Fruit fly (Drosophila melanogaster) whole organism, embryonic: ENCODE measurements around the gene CG11562.

ENCODE experiments used
- Abd-B ChIP-seq: fragments of 200-800 bp; sonication (Bioruptor generic); optimal IDR thresholded peaks from 2 replicates; lab custom pipeline; 2018; ENCODE audit warnings: missing biosample characterization, mild to moderate bottlenecking, missing genetic modification characterization, moderate library complexity
- CG10565 ChIP-seq: fragments of 200-800 bp; sonication (Bioruptor generic); optimal IDR thresholded peaks from 3 replicates; lab custom pipeline; 2016; ENCODE audit warnings: missing biosample characterization, mild to moderate bottlenecking, missing genetic modification characterization
- CG13287 ChIP-seq: fragments of 200-800 bp; sonication (Bioruptor generic); IDR thresholded peaks from 2 replicates; pipeline ENCODE4 v1.3.6; 2022; ENCODE audit warnings: missing biosample characterization, missing genetic modification characterization; ENCODE audit not compliant: partially characterized antibody
- CG13894 ChIP-seq: fragments of 200-800 bp; sonication (Bioruptor generic); optimal IDR thresholded peaks from 3 replicates; lab custom pipeline; 2018; ENCODE audit warnings: missing biosample characterization, mild to moderate bottlenecking, missing genetic modification characterization, moderate library complexity
- CG1529 ChIP-seq: fragments of 200-800 bp; sonication (Bioruptor generic); optimal IDR thresholded peaks from 3 replicates; lab custom pipeline; 2018; ENCODE audit warnings: missing biosample characterization, missing genetic modification characterization
- CG16813 ChIP-seq: fragments of 200-800 bp; sonication (Bioruptor generic); IDR thresholded peaks from 3 replicates; pipeline ENCODE4 v1.3.6; 2022; ENCODE audit warnings: missing biosample characterization, missing genetic modification characterization; ENCODE audit not compliant: partially characterized antibody
- CG18011 ChIP-seq: fragments of 200-800 bp; sonication (Bioruptor generic); optimal IDR thresholded peaks from 2 replicates; lab custom pipeline; 2017; ENCODE audit warnings: missing biosample characterization, missing genetic modification characterization, mild to moderate bottlenecking, moderate library complexity, missing genotype
- CG2116 ChIP-seq: fragments of 200-800 bp; sonication (Bioruptor generic); optimal IDR thresholded peaks from 3 replicates; lab custom pipeline; 2018; ENCODE audit warnings: missing biosample characterization, mild to moderate bottlenecking, missing genetic modification characterization
- CG4360 ChIP-seq: fragments of 200-800 bp; sonication (Bioruptor generic); IDR thresholded peaks from 2 replicates; pipeline ENCODE4 v1.3.6; 2022; ENCODE audit warnings: missing biosample characterization, missing genetic modification characterization
- CG4424 ChIP-seq: fragments of 200-800 bp; sonication (Bioruptor generic); optimal IDR thresholded peaks from 3 replicates; lab custom pipeline; 2016; ENCODE audit warnings: missing biosample characterization, missing genetic modification characterization
- CG6272 ChIP-seq: fragments of 200-800 bp; sonication (Bioruptor generic); IDR thresholded peaks from 2 replicates; pipeline ENCODE4 v1.3.6; 2022; ENCODE audit warnings: missing biosample characterization, missing genetic modification characterization
- CG6654 ChIP-seq: fragments of 200-800 bp; sonication (Bioruptor generic); optimal IDR thresholded peaks from 2 replicates; lab custom pipeline; 2017; ENCODE audit warnings: missing biosample characterization, mild to moderate bottlenecking, missing genetic modification characterization
- CG6765 ChIP-seq: fragments of 200-800 bp; sonication (Bioruptor generic); optimal IDR thresholded peaks from 3 replicates; lab custom pipeline; 2017; ENCODE audit warnings: missing biosample characterization, mild to moderate bottlenecking, missing genetic modification characterization
- CG7556 ChIP-seq: fragments of 200-800 bp; sonication (Bioruptor generic); optimal IDR thresholded peaks from 2 replicates; lab custom pipeline; 2017; ENCODE audit warnings: missing biosample characterization, mild to moderate bottlenecking, missing genetic modification characterization
- CG9215 ChIP-seq: fragments of 200-800 bp; sonication (Bioruptor generic); IDR thresholded peaks from 2 replicates; pipeline ENCODE4 v1.3.6; 2022; ENCODE audit warnings: missing biosample characterization, missing genetic modification characterization
- CoRest ChIP-seq: fragments of 200-800 bp; sonication (Bioruptor generic); optimal IDR thresholded peaks from 3 replicates; lab custom pipeline; 2018; ENCODE audit warnings: missing biosample characterization, mild to moderate bottlenecking, missing genetic modification characterization, moderate library complexity
- Dek ChIP-seq: fragments of 200-800 bp; sonication (Bioruptor generic); optimal IDR thresholded peaks from 3 replicates; lab custom pipeline; 2019; ENCODE audit warnings: missing biosample characterization, mild to moderate bottlenecking, missing genetic modification characterization, moderate library complexity
- Gsc ChIP-seq: fragments of 200-800 bp; sonication (Bioruptor generic); IDR thresholded peaks from 2 replicates; pipeline ENCODE4 v1.3.6; 2022; ENCODE audit warnings: missing biosample characterization, missing genetic modification characterization
- Hmr ChIP-seq: fragments of 200-800 bp; sonication (Bioruptor generic); optimal IDR thresholded peaks from 3 replicates; lab custom pipeline; 2017; ENCODE audit warnings: mild to moderate bottlenecking, missing biosample characterization, missing genetic modification reagents, missing genetic modification characterization
- Hr51 ChIP-seq, 2 experiments: fragments of 200-800 bp; sonication (Bioruptor generic); optimal IDR thresholded peaks; 2 replicates in 1 of 2; 3 replicates in 1 of 2; lab custom pipeline; 2016 to 2018; ENCODE audit warnings: missing biosample characterization in 2 of 2, missing genetic modification characterization in 2 of 2, mild to moderate bottlenecking in 1 of 2, moderate library complexity in 1 of 2
- Myb ChIP-seq: fragments of 200-800 bp; sonication (Bioruptor generic); optimal IDR thresholded peaks from 2 replicates; lab custom pipeline; 2016; ENCODE audit warnings: missing biosample characterization, missing genetic modification characterization
- Oaz ChIP-seq: fragments of 200-800 bp; sonication (Bioruptor generic); IDR thresholded peaks from 2 replicates; pipeline ENCODE4 v1.3.6; 2022; ENCODE audit warnings: missing biosample characterization, missing genetic modification characterization
- Opbp ChIP-seq: fragments of 200-800 bp; sonication (Bioruptor generic); IDR thresholded peaks from 3 replicates; pipeline ENCODE4 v1.3.6; 2022; ENCODE audit warnings: missing biosample characterization, missing genetic modification characterization; ENCODE audit not compliant: partially characterized antibody
- PHDP ChIP-seq: fragments of 200-800 bp; sonication (Bioruptor generic); optimal IDR thresholded peaks from 3 replicates; lab custom pipeline; 2018; ENCODE audit warnings: missing biosample characterization, mild to moderate bottlenecking, missing genetic modification characterization, moderate library complexity
- Rx ChIP-seq: fragments of 200-800 bp; sonication (Bioruptor generic); IDR thresholded peaks from 2 replicates; pipeline ENCODE4 v1.3.6; 2022; ENCODE audit warnings: missing biosample characterization, missing genetic modification characterization
- Sin3A ChIP-seq: fragments of >200 bp; optimal IDR thresholded peaks from 2 replicates; lab custom pipeline; 2018
- Xbp1 ChIP-seq: fragments of 200-800 bp; sonication (Bioruptor generic); optimal IDR thresholded peaks from 3 replicates; lab custom pipeline; 2016; ENCODE audit warnings: missing biosample characterization, mild to moderate bottlenecking, missing genetic modification characterization
- Xrp1 ChIP-seq: fragments of 200-800 bp; sonication (Bioruptor generic); IDR thresholded peaks from 2 replicates; pipeline ENCODE4 v1.3.6; 2022; ENCODE audit warnings: missing biosample characterization, missing genetic modification characterization
- exex ChIP-seq: fragments of 200-800 bp; sonication (Bioruptor generic); optimal IDR thresholded peaks from 4 replicates; lab custom pipeline; 2018; ENCODE audit warnings: missing biosample characterization, mild to moderate bottlenecking, missing genetic modification characterization, moderate library complexity
- ind ChIP-seq: fragments of 200-800 bp; sonication (Bioruptor generic); optimal IDR thresholded peaks from 3 replicates; lab custom pipeline; 2016; ENCODE audit warnings: missing biosample characterization, missing genetic modification characterization
- inv ChIP-seq: fragments of 200-800 bp; sonication (Bioruptor generic); IDR thresholded peaks from 2 replicates; pipeline ENCODE4 v1.3.6; 2022; ENCODE audit warnings: missing biosample characterization, missing genetic modification characterization; ENCODE audit not compliant: partially characterized antibody
- knrl ChIP-seq: fragments of 200-800 bp; sonication (Bioruptor generic); IDR thresholded peaks from 3 replicates; pipeline ENCODE4 v1.3.6; 2022; ENCODE audit warnings: missing biosample characterization, missing genetic modification characterization; ENCODE audit not compliant: partially characterized antibody
- nerfin-1 ChIP-seq: fragments of 200-800 bp; sonication (Bioruptor generic); optimal IDR thresholded peaks from 3 replicates; lab custom pipeline; 2019; ENCODE audit warnings: missing biosample characterization, mild to moderate bottlenecking, missing genetic modification characterization, moderate library complexity
- onecut ChIP-seq: fragments of 200-800 bp; sonication (Bioruptor generic); IDR thresholded peaks from 2 replicates; pipeline ENCODE4 v1.3.6; 2022; ENCODE audit warnings: missing biosample characterization, missing genetic modification characterization
- otp ChIP-seq: fragments of 200-800 bp; sonication (Bioruptor generic); IDR thresholded peaks from 3 replicates; pipeline ENCODE4, ENCODE4 v1.3.6; 2022; ENCODE audit warnings: missing biosample characterization, missing genetic modification characterization
- pnt ChIP-seq: fragments of 200-800 bp; sonication (Bioruptor generic); optimal IDR thresholded peaks from 3 replicates; lab custom pipeline; 2016; ENCODE audit warnings: missing biosample characterization, missing genetic modification characterization
- pum ChIP-seq: fragments of 200-800 bp; sonication (Bioruptor generic); optimal IDR thresholded peaks from 2 replicates; lab custom pipeline; 2016; ENCODE audit warnings: missing biosample characterization, missing genetic modification characterization
- ro ChIP-seq: fragments of 200-800 bp; sonication (Bioruptor generic); IDR thresholded peaks from 2 replicates; pipeline ENCODE4 v1.3.6; 2022; ENCODE audit warnings: missing biosample characterization, missing genetic modification characterization
- row ChIP-seq: fragments of 200-800 bp; sonication (Bioruptor generic); IDR thresholded peaks from 3 replicates; pipeline ENCODE4 v1.3.6; 2022; ENCODE audit warnings: missing biosample characterization, missing genetic modification characterization
- schlank ChIP-seq: fragments of 200-800 bp; sonication (Bioruptor generic); optimal IDR thresholded peaks from 2 replicates; lab custom pipeline; 2018; ENCODE audit warnings: missing biosample characterization, mild to moderate bottlenecking, missing genetic modification characterization
- sim ChIP-seq: fragments of 200-800 bp; sonication (Bioruptor generic); IDR thresholded peaks from 2 replicates; pipeline ENCODE4 v1.3.6; 2022; ENCODE audit warnings: missing biosample characterization, missing genetic modification characterization
- sima ChIP-seq: fragments of 200-800 bp; sonication (Bioruptor generic); optimal IDR thresholded peaks from 2 replicates; lab custom pipeline; 2016; ENCODE audit warnings: missing biosample characterization, missing genetic modification characterization
- slbo ChIP-seq: fragments of 200-800 bp; sonication (Bioruptor generic); IDR thresholded peaks from 2 replicates; pipeline ENCODE4 v1.3.6; 2022; ENCODE audit warnings: missing biosample characterization, missing genetic modification characterization
- tx ChIP-seq: fragments of 200-800 bp; sonication (Bioruptor generic); optimal IDR thresholded peaks from 2 replicates; lab custom pipeline; 2016; ENCODE audit warnings: missing biosample characterization, missing genetic modification characterization
- usp ChIP-seq: fragments of >200 bp; optimal IDR thresholded peaks from 2 replicates; lab custom pipeline; 2017; ENCODE audit warnings: missing biosample characterization, missing genetic modification characterization
- yki ChIP-seq: fragments of >200 bp; optimal IDR thresholded peaks from 3 replicates; lab custom pipeline; 2018
- z ChIP-seq: fragments of 200-800 bp; sonication (Bioruptor generic); IDR thresholded peaks from 3 replicates; pipeline ENCODE4 v1.3.6; 2022; ENCODE audit warnings: missing biosample characterization, missing genetic modification characterization
- zen ChIP-seq: fragments of 200-800 bp; sonication (Bioruptor generic); optimal IDR thresholded peaks from 3 replicates; lab custom pipeline; 2018; ENCODE audit warnings: missing biosample characterization, mild to moderate bottlenecking, missing genetic modification characterization, moderate library complexity
- zfh1 ChIP-seq: fragments of 200-800 bp; sonication (Bioruptor generic); IDR thresholded peaks from 3 replicates; pipeline ENCODE4 v1.3.6; 2022; ENCODE audit warnings: missing biosample characterization, missing genetic modification characterization

Gene CG11562

DNA sequence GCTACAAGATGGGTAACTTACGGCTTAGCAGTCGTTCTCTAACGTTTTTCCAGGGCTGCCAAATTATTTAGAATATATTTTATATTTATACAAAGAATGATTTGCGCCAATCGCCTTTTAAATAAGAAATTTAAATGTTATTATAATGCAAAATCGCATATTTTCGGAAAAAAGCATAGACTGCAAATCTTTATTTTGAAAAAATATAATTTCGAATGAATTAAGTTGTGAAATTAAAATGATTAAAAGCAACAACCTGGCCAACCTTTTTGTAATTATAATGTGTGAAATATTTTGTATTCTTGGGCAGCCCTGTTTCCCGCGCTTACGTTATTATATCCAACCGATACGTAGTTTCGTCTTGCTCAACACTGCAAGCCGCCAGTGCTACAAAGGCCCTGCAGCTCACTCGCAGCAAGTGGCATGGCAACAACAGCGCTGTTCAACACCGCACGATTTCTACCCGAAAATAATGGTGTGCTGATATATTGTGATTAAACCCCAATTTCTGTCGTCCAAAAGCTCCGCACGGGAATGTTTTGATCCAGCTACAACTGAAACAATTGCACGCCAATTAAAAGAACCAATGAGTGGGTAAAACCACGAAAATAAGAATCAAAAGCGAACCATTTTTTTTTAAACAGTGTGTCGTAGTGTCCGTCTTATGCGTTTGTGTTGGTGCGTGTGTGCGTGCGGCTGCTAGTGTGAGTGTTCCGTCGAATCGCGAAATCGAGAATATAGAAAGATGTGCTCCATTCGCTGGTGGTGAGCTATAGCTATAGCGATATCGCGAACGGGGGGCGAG is 5.5 kb downstream of the CG11562 start, which contains the start of gene Pi3K21B (continued):
- TF ChIP-seq CG13894 (tag; lab: Kevin White, UChicago) (peak; percentile 89), otp (peak; percentile 84), onecut (GFP tag; lab: Robert Waterston, UW) (peak; percentile 74), inv (GFP tag; lab: Robert Waterston, UW) (no peak), exex (tag; lab: Kevin White, UChicago) (peak; percentile 46), CG1529 (peak; percentile 76), ind (GFP tag; lab: Kevin White, UChicago) (peak; percentile 92), CG16813 (GFP tag; lab: Robert Waterston, UW) (peak; percentile 34; the same call in 1 of the 3 replicates), nerfin-1 (tag; lab: Kevin White, UChicago) (peak; percentile 82), knrl (GFP tag; lab: Robert Waterston, UW) (0 out of 3 replicates have a peak, but pooled peaks have one; percentile 10), Opbp (GFP tag; lab: Robert Waterston, UW) (peak; percentile 54; the same call in 1 of the 3 replicates), Hr51 (GFP tag; optimal IDR thresholded peaks at IDR 0.05; lab: Kevin White, UChicago) (peak; percentile 87 to 94), schlank (tag; lab: Kevin White, UChicago) (peak; percentile 38), Oaz (GFP tag; lab: Robert Waterston, UW) (peak; percentile 79), CG18011 (GFP tag; lab: Kevin White, UChicago) (peak; percentile 80), CoRest (peak; percentile 95), row (GFP tag; lab: Robert Waterston, UW) (peak; percentile 86), ro (GFP tag; lab: Robert Waterston, UW) (peak; percentile 43; the same call in 1 of the 2 replicates), z (no peak), Xbp1 (GFP tag; lab: Kevin White, UChicago) (peak; percentile 95), tx (peak; percentile 90), Dek (tag; lab: Kevin White, UChicago) (peak; percentile 91), pum (peak; percentile 93), zen (tag; lab: Kevin White, UChicago) (peak; percentile 91), CG7556 (GFP tag; lab: Kevin White, UChicago) (peak; percentile 93), CG6765 (GFP tag; lab: Kevin White, UChicago) (peak; percentile 72), CG6272 (GFP tag; lab: Robert Waterston, UW) (peak; percentile 78), PHDP (tag; lab: Kevin White, UChicago) (peak; percentile 89), CG6654 (GFP tag; lab: Kevin White, UChicago) (peak; percentile 65), usp (GFP tag; lab: Kevin White, UChicago) (no peak), Rx (GFP tag; lab: Robert Waterston, UW) (peak; percentile 84), Hmr (GFP tag; lab: Kevin White, UChicago) (peak; percentile 93), CG4360 (GFP tag; lab: Robert Waterston, UW) (no peak), zfh1 (peak; percentile 90), Myb (GFP tag; lab: Kevin White, UChicago) (peak; percentile 75), slbo (GFP tag; lab: Robert Waterston, UW) (peak; percentile 96), yki (no peak), Xrp1 (GFP tag; lab: Robert Waterston, UW) (peak; percentile 83), CG2116 (GFP tag; lab: Kevin White, UChicago) (peak; percentile 81), pnt (GFP tag; lab: Kevin White, UChicago) (peak; percentile 79), Sin3A (lab: Kevin White, UChicago) (peak; percentile 77), CG9215 (peak; percentile 87), CG13287 (GFP tag; lab: Robert Waterston, UW) (peak; percentile 44; the same call in 1 of the 2 replicates), CG10565 (GFP tag; lab: Kevin White, UChicago) (peak; percentile 77), Abd-B (GFP tag; lab: Kevin White, UChicago) (peak; percentile 92), sim (GFP tag; lab: Robert Waterston, UW) (no peak), CG4424 (peak; percentile 89), Gsc (GFP tag; lab: Robert Waterston, UW) (no peak), sima (peak; percentile 36)
